Worm (Caenorhabditis elegans) whole organism, L3 larva: ENCODE measurements around the gene fbxa-118.

Experiments used
- R02D3.7 ChIP-seq: fragments of 150-350 bp; optimal IDR thresholded peaks from 2 replicates; lab custom pipeline; 2014; ENCODE audit warnings: missing biosample characterization, missing genetic modification characterization
- ZK546.5 ChIP-seq: sonication (generic microtip); optimal IDR thresholded peaks from 2 replicates; lab custom pipeline; 2017; ENCODE audit warnings: missing biosample characterization, missing genetic modification characterization
- nhr-11 ChIP-seq: fragments of 150-350 bp; optimal IDR thresholded peaks from 2 replicates; lab custom pipeline; 2014; ENCODE audit warnings: missing biosample characterization, missing genetic modification characterization
- nhr-12 ChIP-seq: fragments of 150-350 bp; optimal IDR thresholded peaks from 2 replicates; lab custom pipeline; 2014; ENCODE audit warnings: missing biosample characterization, missing genetic modification characterization
- nhr-28 ChIP-seq: fragments of 150-350 bp; optimal IDR thresholded peaks from 2 replicates; lab custom pipeline; 2014; ENCODE audit warnings: missing biosample characterization, missing genetic modification characterization
- nhr-77 ChIP-seq: fragments of 150-350 bp; optimal IDR thresholded peaks from 2 replicates; lab custom pipeline; 2014; ENCODE audit warnings: missing biosample characterization, missing genetic modification characterization
- snpc-4 ChIP-seq: fragments of 150-350 bp; optimal IDR thresholded peaks from 2 replicates; lab custom pipeline; 2014; ENCODE audit warnings: missing biosample characterization, missing genetic modification characterization
- unc-62 ChIP-seq: fragments of 150-350 bp; sonication (generic microtip); optimal IDR thresholded peaks from 4 replicates; lab custom pipeline; 2014; ENCODE audit warnings: missing biosample characterization, missing genetic modification reagents, missing genetic modification characterization
- zag-1 ChIP-seq: fragments of 150-350 bp; optimal IDR thresholded peaks from 2 replicates; lab custom pipeline; 2014; ENCODE audit warnings: missing biosample characterization, missing genetic modification characterization

DNA sequence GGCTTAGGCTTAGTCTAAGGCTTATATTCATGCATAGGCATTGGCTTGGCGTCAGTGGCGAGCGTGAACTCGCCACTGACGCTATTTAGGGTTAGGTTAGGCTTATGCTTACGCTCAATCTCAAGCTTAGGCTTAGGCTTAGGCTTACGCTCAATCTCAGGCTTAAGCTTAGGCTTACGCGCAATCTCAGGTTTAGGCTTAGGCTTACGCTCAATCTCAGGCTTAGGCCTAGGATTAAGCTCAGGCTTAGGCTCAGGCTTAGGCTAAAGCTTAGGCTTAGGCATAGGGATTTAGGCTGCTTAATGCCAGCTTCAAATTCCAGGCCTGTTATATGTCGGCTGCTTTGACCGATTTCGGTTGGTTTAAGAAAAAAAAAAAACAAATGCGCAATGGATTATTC is 43.1 kb upstream of the fbxa-118 start:
- TF ChIP-seq unc-62 (no peak), snpc-4 (tag; lab: Kevin White, UChicago) (no peak), nhr-12 (tag; lab: Kevin White, UChicago) (no peak), zag-1 (no peak), R02D3.7 (tag; lab: Kevin White, UChicago) (no peak), ZK546.5 (no peak), nhr-28 (tag; lab: Kevin White, UChicago) (no peak), nhr-11 (tag; lab: Kevin White, UChicago) (no peak), nhr-77 (tag; lab: Kevin White, UChicago) (no peak)
